Fruit fly (Drosophila melanogaster) whole organism, embryonic: ENCODE data around the gene NK7.1.

Experiments
- Ada2b ChIP-seq: fragments of 200-800 bp; sonication (Bioruptor generic); IDR thresholded peaks from 2 replicates; pipeline ENCODE4 v1.3.6; 2022; ENCODE audit warnings: missing biosample characterization, missing genetic modification characterization
- Atf-2 ChIP-seq: fragments of 200-800 bp; sonication (Bioruptor generic); optimal IDR thresholded peaks from 2 replicates; lab custom pipeline; 2016; ENCODE audit warnings: missing biosample characterization, missing genetic modification characterization
- Bgb ChIP-seq: fragments of 200-800 bp; sonication (Bioruptor generic); IDR thresholded peaks from 2 replicates; pipeline ENCODE4 v1.3.6; 2022; ENCODE audit warnings: missing biosample characterization, missing genetic modification characterization; ENCODE audit not compliant: partially characterized antibody
- CG10209 ChIP-seq: fragments of 200-800 bp; sonication (Bioruptor generic); optimal IDR thresholded peaks from 3 replicates; lab custom pipeline; 2017; ENCODE audit warnings: missing biosample characterization, mild to moderate bottlenecking, missing genetic modification characterization, missing genetic modification reagents
- CG10565 ChIP-seq: fragments of 200-800 bp; sonication (Bioruptor generic); optimal IDR thresholded peaks from 3 replicates; lab custom pipeline; 2016; ENCODE audit warnings: missing biosample characterization, mild to moderate bottlenecking, missing genetic modification characterization
- CG12299 ChIP-seq: fragments of 200-800 bp; sonication (Bioruptor generic); optimal IDR thresholded peaks from 2 replicates; lab custom pipeline; 2018; ENCODE audit warnings: missing biosample characterization, mild to moderate bottlenecking, missing genetic modification characterization
- CG13287 ChIP-seq: fragments of 200-800 bp; sonication (Bioruptor generic); IDR thresholded peaks from 2 replicates; pipeline ENCODE4 v1.3.6; 2022; ENCODE audit warnings: missing biosample characterization, missing genetic modification characterization; ENCODE audit not compliant: partially characterized antibody
- CG13296 ChIP-seq: fragments of 200-800 bp; sonication (Bioruptor generic); optimal IDR thresholded peaks from 3 replicates; lab custom pipeline; 2018; ENCODE audit warnings: missing biosample characterization, mild to moderate bottlenecking, missing genetic modification characterization
- CG13624 ChIP-seq: fragments of 200-800 bp; sonication (Bioruptor generic); optimal IDR thresholded peaks from 2 replicates; lab custom pipeline; 2016; ENCODE audit warnings: missing biosample characterization, missing genetic modification characterization
- CG13894 ChIP-seq: fragments of 200-800 bp; sonication (Bioruptor generic); optimal IDR thresholded peaks from 3 replicates; lab custom pipeline; 2018; ENCODE audit warnings: missing biosample characterization, mild to moderate bottlenecking, missing genetic modification characterization, moderate library complexity
- CG14050 ChIP-seq: fragments of 200-800 bp; sonication (Bioruptor generic); IDR thresholded peaks from 3 replicates; pipeline ENCODE4 v1.3.6; 2022; ENCODE audit warnings: missing biosample characterization, missing genetic modification characterization
- CG1647 ChIP-seq: fragments of 200-800 bp; sonication (Bioruptor generic); optimal IDR thresholded peaks from 3 replicates; lab custom pipeline; 2016; ENCODE audit warnings: missing biosample characterization, missing genetic modification characterization
- CG17361 ChIP-seq: fragments of 200-800 bp; sonication (Bioruptor generic); IDR thresholded peaks from 3 replicates; pipeline ENCODE4 v1.3.6; 2022; ENCODE audit warnings: missing biosample characterization, missing genetic modification characterization
- CG2129 ChIP-seq: fragments of 200-800 bp; sonication (Bioruptor generic); IDR thresholded peaks from 2 replicates; pipeline ENCODE4 v1.3.6; 2022; ENCODE audit warnings: missing biosample characterization, missing genetic modification characterization; ENCODE audit not compliant: partially characterized antibody
- CG31441 ChIP-seq: fragments of 200-800 bp; sonication (Bioruptor generic); IDR thresholded peaks from 2 replicates; pipeline ENCODE4 v1.3.6; 2022; ENCODE audit warnings: missing biosample characterization, missing genetic modification characterization
- CG3995 ChIP-seq: fragments of 200-800 bp; sonication (Bioruptor generic); optimal IDR thresholded peaks from 3 replicates; lab custom pipeline; 2016; ENCODE audit warnings: missing biosample characterization, missing genetic modification characterization
- CG5180 ChIP-seq: fragments of 200-800 bp; sonication (Bioruptor generic); optimal IDR thresholded peaks from 3 replicates; lab custom pipeline; 2017; ENCODE audit warnings: missing biosample characterization, missing genetic modification characterization, mild to moderate bottlenecking, moderate library complexity, missing genetic modification reagents
- CG8290 ChIP-seq, 3 experiments: fragments of 200-800 bp; sonication (Bioruptor generic); optimal IDR thresholded peaks; 2 replicates each; lab custom pipeline; 2016 to 2019; ENCODE audit warnings: missing biosample characterization in 3 of 3, missing genetic modification characterization in 3 of 3, mild to moderate bottlenecking in 2 of 3, moderate library complexity in 1 of 3
- D ChIP-seq, 2 experiments: fragments of 200-800 bp in 1 of 2; fragments of >200 bp in 1 of 2; sonication (Bioruptor generic) in 1 of 2; optimal IDR thresholded peaks; 2 replicates in 1 of 2; 3 replicates in 1 of 2; lab custom pipeline; 2017; ENCODE audit warnings: mild to moderate bottlenecking in 1 of 2, missing biosample characterization in 1 of 2, missing genetic modification characterization in 1 of 2, missing genetic modification reagents in 1 of 2
- Fer3 ChIP-seq: fragments of 200-800 bp; sonication (Bioruptor generic); optimal IDR thresholded peaks from 2 replicates; lab custom pipeline; 2018; ENCODE audit warnings: missing biosample characterization, mild to moderate bottlenecking, missing genetic modification characterization, moderate library complexity
- GATAe ChIP-seq: fragments of 200-800 bp; sonication (Bioruptor generic); conservative IDR thresholded peaks from 2 replicates; pipeline ENCODE4 v1.3.6; 2022; ENCODE audit warnings: missing biosample characterization, missing genetic modification characterization
- Hr3 ChIP-seq: fragments of 200-800 bp; sonication (Bioruptor generic); optimal IDR thresholded peaks from 3 replicates; lab custom pipeline; 2016; ENCODE audit warnings: missing biosample characterization, missing genetic modification characterization
- Hr78 ChIP-seq, 2 experiments: fragments of 200-800 bp in 1 of 2; fragments of >200 bp in 1 of 2; sonication (Bioruptor generic) in 1 of 2; optimal IDR thresholded peaks; 2 replicates each; lab custom pipeline; 2017 to 2019; ENCODE audit warnings: missing biosample characterization in 2 of 2, missing genetic modification characterization in 2 of 2, mild to moderate bottlenecking in 1 of 2, moderate library complexity in 1 of 2
- Med ChIP-seq: fragments of 200-800 bp; sonication (Bioruptor generic); peaks from one replicate; lab custom pipeline; 2016; ENCODE audit warnings: missing biosample characterization, missing genetic modification characterization, mild to moderate bottlenecking, inconsistent platforms, moderate library complexity
- NC2α ChIP-seq: fragments of 200-800 bp; sonication (Bioruptor generic); optimal IDR thresholded peaks from 2 replicates; lab custom pipeline; 2016; ENCODE audit warnings: missing biosample characterization, missing genetic modification characterization
- Nf-YC ChIP-seq: fragments of 200-800 bp; optimal IDR thresholded peaks from 3 replicates; lab custom pipeline; 2019; ENCODE audit warnings: missing biosample characterization, mild to moderate bottlenecking, missing genetic modification characterization, moderate library complexity
- NfI ChIP-seq: fragments of 200-800 bp; sonication (Bioruptor generic); optimal IDR thresholded peaks from 3 replicates; lab custom pipeline; 2018; ENCODE audit warnings: missing biosample characterization, mild to moderate bottlenecking, missing genetic modification characterization, moderate library complexity
- Vsx1 ChIP-seq: fragments of 200-800 bp; sonication (Bioruptor generic); optimal IDR thresholded peaks from 2 replicates; lab custom pipeline; 2017; ENCODE audit warnings: missing biosample characterization, mild to moderate bottlenecking, missing genetic modification characterization, missing genetic modification reagents
- abd-A ChIP-seq: fragments of 200-800 bp; sonication (Bioruptor generic); optimal IDR thresholded peaks from 3 replicates; lab custom pipeline; 2019; ENCODE audit warnings: missing biosample characterization, mild to moderate bottlenecking, missing genetic modification characterization, moderate library complexity
- ara ChIP-seq: fragments of 200-800 bp; sonication (Bioruptor generic); IDR thresholded peaks from 2 replicates; pipeline ENCODE4 v1.3.6; 2022; ENCODE audit warnings: missing biosample characterization, missing genetic modification characterization
- cad ChIP-seq: fragments of >200 bp; optimal IDR thresholded peaks from 2 replicates; lab custom pipeline; 2017; ENCODE audit warnings: missing biosample characterization, missing genetic modification characterization
- ems ChIP-seq: fragments of 200-800 bp; sonication (Bioruptor generic); optimal IDR thresholded peaks from 3 replicates; lab custom pipeline; 2016; ENCODE audit warnings: missing biosample characterization, missing genetic modification characterization
- exex ChIP-seq: fragments of 200-800 bp; sonication (Bioruptor generic); optimal IDR thresholded peaks from 4 replicates; lab custom pipeline; 2018; ENCODE audit warnings: missing biosample characterization, mild to moderate bottlenecking, missing genetic modification characterization, moderate library complexity
- gcm2 ChIP-seq: fragments of 200-800 bp; sonication (Bioruptor generic); optimal IDR thresholded peaks from 2 replicates; lab custom pipeline; 2016; ENCODE audit warnings: missing biosample characterization, missing genetic modification characterization
- gfzf ChIP-seq: fragments of 200-800 bp; sonication (Bioruptor generic); optimal IDR thresholded peaks from 2 replicates; lab custom pipeline; 2016; ENCODE audit warnings: missing biosample characterization, mild to moderate bottlenecking, missing genetic modification characterization, moderate library complexity
- gro ChIP-seq: fragments of 200-800 bp; sonication (Bioruptor generic); optimal IDR thresholded peaks from 2 replicates; lab custom pipeline; 2016; ENCODE audit warnings: missing biosample characterization, missing genetic modification characterization
- kni ChIP-seq: fragments of 200-800 bp; sonication (Bioruptor generic); optimal IDR thresholded peaks from 3 replicates; lab custom pipeline; 2017; ENCODE audit warnings: mild to moderate bottlenecking, missing biosample characterization, missing genetic modification reagents, missing genetic modification characterization
- mirr ChIP-seq: fragments of 200-800 bp; sonication (Bioruptor generic); optimal IDR thresholded peaks from 3 replicates; lab custom pipeline; 2018; ENCODE audit warnings: missing biosample characterization, mild to moderate bottlenecking, missing genetic modification characterization
- nom ChIP-seq: fragments of 200-800 bp; sonication (Bioruptor generic); optimal IDR thresholded peaks from 2 replicates; lab custom pipeline; 2017; ENCODE audit warnings: missing biosample characterization, missing genetic modification characterization, mild to moderate bottlenecking, moderate library complexity, missing genetic modification reagents
- pfk ChIP-seq: fragments of 200-800 bp; sonication (Bioruptor generic); optimal IDR thresholded peaks from 2 replicates; lab custom pipeline; 2018; ENCODE audit warnings: missing biosample characterization, mild to moderate bottlenecking, missing genetic modification characterization, moderate library complexity
- pros ChIP-seq: fragments of 200-800 bp; sonication (Bioruptor generic); optimal IDR thresholded peaks from 3 replicates; lab custom pipeline; 2019; ENCODE audit warnings: missing biosample characterization, mild to moderate bottlenecking, missing genetic modification characterization, moderate library complexity
- psq ChIP-seq: fragments of 200-800 bp; sonication (Bioruptor generic); optimal IDR thresholded peaks from 2 replicates; lab custom pipeline; 2017; ENCODE audit warnings: missing biosample characterization, missing genetic modification characterization
- ro ChIP-seq: fragments of 200-800 bp; sonication (Bioruptor generic); IDR thresholded peaks from 2 replicates; pipeline ENCODE4 v1.3.6; 2022; ENCODE audit warnings: missing biosample characterization, missing genetic modification characterization
- run ChIP-seq: fragments of 200-800 bp; sonication (Bioruptor generic); optimal IDR thresholded peaks from 3 replicates; lab custom pipeline; 2018; ENCODE audit warnings: missing biosample characterization, mild to moderate bottlenecking, missing genetic modification characterization
- sens ChIP-seq: fragments of 200-800 bp; sonication (Bioruptor generic); peaks from one replicate; lab custom pipeline; 2016; ENCODE audit warnings: missing biosample characterization, missing genetic modification characterization
- sug ChIP-seq: fragments of 200-800 bp; optimal IDR thresholded peaks from 2 replicates; lab custom pipeline; 2019; ENCODE audit warnings: missing biosample characterization, mild to moderate bottlenecking, missing genetic modification characterization, moderate library complexity
- trem ChIP-seq: fragments of 200-800 bp; optimal IDR thresholded peaks from 3 replicates; lab custom pipeline; 2019; ENCODE audit warnings: missing biosample characterization, mild to moderate bottlenecking, missing genetic modification characterization, moderate library complexity
- unc-4 ChIP-seq: fragments of 200-800 bp; sonication (Bioruptor generic); IDR thresholded peaks from 2 replicates; pipeline ENCODE4 v1.3.6; 2022; ENCODE audit warnings: missing biosample characterization, missing genetic modification characterization; ENCODE audit not compliant: partially characterized antibody

The NK7.1 gene

DNA sequence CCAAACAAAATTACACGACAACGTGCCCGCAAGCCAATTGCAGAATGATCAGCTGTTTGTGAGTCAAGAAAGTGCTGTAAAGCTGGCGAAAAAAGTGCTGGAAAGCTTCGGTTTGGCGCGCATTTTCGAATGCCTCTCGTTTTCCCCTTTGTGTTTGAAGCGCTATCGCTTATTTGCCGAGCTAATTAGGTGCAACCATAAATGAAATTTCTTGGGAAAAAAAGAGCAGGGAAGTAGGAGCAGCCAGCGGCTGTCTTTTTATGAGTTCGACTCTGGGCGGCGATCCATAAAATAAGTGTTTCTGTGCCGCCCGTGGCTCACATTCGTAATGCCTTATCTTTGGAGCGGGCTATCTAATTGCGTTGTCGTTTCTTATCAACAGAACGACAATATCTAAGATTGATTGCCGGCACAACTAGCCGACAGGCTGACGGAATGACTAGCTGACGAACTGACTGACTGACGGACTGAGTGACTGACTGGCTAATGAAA lies 11.0 kb downstream of the NK7.1 start, which contains the start of gene Dnaaf5 (continued):
- TF ChIP-seq ara (GFP tag; lab: Robert Waterston, UW) (no peak), gro (GFP tag; lab: Kevin White, UChicago) (peak; percentile 59), CG17361 (0 out of 3 replicates have a peak, but pooled peaks have one; percentile 11), CG14050 (GFP tag; lab: Robert Waterston, UW) (no peak), CG13624 (GFP tag; lab: Kevin White, UChicago) (peak; percentile 13), CG13296 (no peak), cad (peak; percentile 29), mirr (GFP tag; lab: Kevin White, UChicago) (peak; percentile 80), Ada2b (GFP tag; lab: Robert Waterston, UW) (no peak), D (optimal IDR thresholded peaks at IDR 0.05; lab: Kevin White, UChicago) (no peak), D (GFP tag; optimal IDR thresholded peaks at IDR 0.05; lab: Kevin White, UChicago) (no peak), psq (GFP tag; lab: Kevin White, UChicago) (no peak), NfI (GFP tag; lab: Kevin White, UChicago) (peak; percentile 37), CG1647 (GFP tag; lab: Kevin White, UChicago) (no peak), abd-A (tag; lab: Kevin White, UChicago) (no peak), sug (peak; percentile 75), NC2α (GFP tag; lab: Kevin White, UChicago) (no peak), gcm2 (GFP tag; lab: Kevin White, UChicago) (no peak), Vsx1 (GFP tag; lab: Kevin White, UChicago) (peak; percentile 98), CG8290 (GFP tag; optimal IDR thresholded peaks at IDR 0.05; lab: Kevin White, UChicago) (no peak), CG8290 (tag; optimal IDR thresholded peaks at IDR 0.05; lab: Kevin White, UChicago) (peak in 1 of 2 experiments; percentile 24), CG13894 (tag; lab: Kevin White, UChicago) (peak; percentile 20), CG31441 (no peak), Atf-2 (GFP tag; lab: Kevin White, UChicago) (no peak), trem (tag; lab: Kevin White, UChicago) (no peak), CG2129 (GFP tag; lab: Robert Waterston, UW) (no peak), CG10209 (peak; percentile 66), Bgb (GFP tag; lab: Robert Waterston, UW) (0 out of 2 replicates have a peak, but pooled peaks have one; percentile 26), ro (GFP tag; lab: Robert Waterston, UW) (no peak), nom (GFP tag; lab: Kevin White, UChicago) (peak; percentile 16), Hr3 (no peak), exex (tag; lab: Kevin White, UChicago) (peak; percentile 86), Nf-YC (tag; lab: Kevin White, UChicago) (no peak), GATAe (GFP tag; lab: Robert Waterston, UW) (peak; percentile 75), CG5180 (GFP tag; lab: Kevin White, UChicago) (peak; percentile 42), CG10565 (no peak), Fer3 (tag; lab: Kevin White, UChicago) (peak; percentile 9), pros (peak; percentile 48), ems (no peak), gfzf (GFP tag; lab: Kevin White, UChicago) (no peak), kni (no peak), CG3995 (GFP tag; lab: Kevin White, UChicago) (peak; percentile 17), run (tag; lab: Kevin White, UChicago) (no peak), Med (GFP tag; lab: Kevin White, UChicago) (peak; percentile 83), CG13287 (GFP tag; lab: Robert Waterston, UW) (peak; percentile 24; the same call in 1 of the 2 replicates), unc-4 (GFP tag; lab: Robert Waterston, UW) (no peak), Hr78 (GFP tag; optimal IDR thresholded peaks at IDR 0.05; lab: Kevin White, UChicago) (peak in 1 of 2 experiments; percentile 42), sens (GFP tag; lab: Kevin White, UChicago) (peak; percentile 67), pfk (GFP tag; lab: Kevin White, UChicago) (no peak), CG12299 (tag; lab: Kevin White, UChicago) (peak; percentile 8)
